Worm (Caenorhabditis elegans): ENCODE results near the gene grl-23.

DNA sequence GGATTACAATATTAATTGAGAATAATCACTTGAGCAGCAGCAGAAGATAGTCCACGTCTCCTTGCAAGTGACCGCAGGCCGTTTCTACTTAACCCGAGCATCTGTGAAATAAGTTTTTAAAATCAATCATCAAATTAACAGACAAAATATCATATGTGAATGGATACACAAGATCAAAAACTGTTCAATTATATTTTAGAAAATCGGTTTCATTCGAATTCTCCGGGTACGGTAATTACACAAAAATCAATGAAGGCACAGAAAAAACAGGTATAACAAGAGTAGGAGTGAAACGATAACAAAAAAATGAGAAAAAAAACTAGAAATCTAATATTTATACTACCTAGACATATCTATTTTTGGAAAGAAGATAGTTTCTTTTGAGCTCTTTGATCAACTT is 19.5 kb upstream of the grl-23 start, which contains the start of gene mma-1:
- no peak for TF ChIP-seq flt-1 (GFP tag; IDR thresholded peaks at IDR 0.05)
- no peak for TF ChIP-seq ztf-29 (GFP tag; IDR thresholded peaks at IDR 0.05)
- no peak for TF ChIP-seq tab-1 (GFP tag; IDR thresholded peaks at IDR 0.05)
